Fruit fly (Drosophila melanogaster) whole organism, pupa: ENCODE results near the gene nAChRalpha7.

ENCODE experiments used
- CG10348 ChIP-seq: fragments of 200-800 bp; sonication (Bioruptor generic); IDR thresholded peaks from 2 replicates; pipeline ENCODE4 v1.3.6; 2022; ENCODE audit warnings: missing biosample characterization, missing genetic modification characterization
- CG14655 ChIP-seq: fragments of 200-800 bp; sonication (Bioruptor generic); optimal IDR thresholded peaks from 3 replicates; lab custom pipeline; 2017; ENCODE audit warnings: mild to moderate bottlenecking, missing biosample characterization, missing genetic modification reagents, missing genetic modification characterization
- CG9948 ChIP-seq: fragments of 200-800 bp; sonication (Bioruptor generic); optimal IDR thresholded peaks from 2 replicates; lab custom pipeline; 2018; ENCODE audit warnings: missing biosample characterization, mild to moderate bottlenecking, missing genetic modification characterization, moderate library complexity
- D1 ChIP-seq: fragments of 200-800 bp; sonication (Bioruptor generic); optimal IDR thresholded peaks from 2 replicates; lab custom pipeline; 2018; ENCODE audit warnings: missing biosample characterization, mild to moderate bottlenecking, missing genetic modification characterization, moderate library complexity
- Pif1B ChIP-seq: fragments of 200-800 bp; sonication (Bioruptor generic); optimal IDR thresholded peaks from 3 replicates; lab custom pipeline; 2016; ENCODE audit warnings: missing biosample characterization, missing genetic modification characterization
- Snoo ChIP-seq: fragments of 200-800 bp; sonication (Bioruptor generic); optimal IDR thresholded peaks from 3 replicates; lab custom pipeline; 2017; ENCODE audit warnings: missing biosample characterization, mild to moderate bottlenecking, missing genetic modification characterization, inconsistent platforms
- fd96Ca ChIP-seq: fragments of 200-800 bp; sonication (Bioruptor generic); IDR thresholded peaks from 3 replicates; pipeline ENCODE4 v1.3.6; 2022; ENCODE audit warnings: missing biosample characterization, missing genetic modification characterization
- rn ChIP-seq: fragments of 200-800 bp; sonication (Bioruptor generic); IDR thresholded peaks from 2 replicates; pipeline ENCODE4 v1.3.6; 2022; ENCODE audit warnings: missing biosample characterization, missing genetic modification characterization

DNA sequence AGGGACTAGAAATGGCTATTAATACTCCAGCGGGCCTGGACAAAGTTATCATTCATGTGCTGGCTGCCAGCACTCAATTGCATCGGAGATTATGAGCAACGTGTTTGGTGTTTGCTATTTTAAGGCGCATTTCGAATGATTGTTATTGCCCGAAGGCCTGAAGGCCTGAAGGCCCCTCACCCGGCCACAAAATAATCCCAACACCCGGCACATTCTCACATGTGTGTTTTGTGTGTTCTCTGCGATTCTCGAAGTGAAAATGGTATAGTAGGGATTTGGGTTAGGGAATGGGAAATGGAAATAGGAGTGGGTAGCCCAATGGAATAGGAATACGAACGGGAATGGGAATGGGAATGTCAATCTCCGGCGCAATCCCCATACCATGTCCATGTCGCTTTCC is 29.3 kb downstream of the nAChRalpha7 start:
- no peak for TF ChIP-seq CG10348 (GFP tag; lab: Robert Waterston, UW)
- no peak for TF ChIP-seq Pif1B
- TF ChIP-seq CG14655, result no peak
- no peak for TF ChIP-seq Snoo (tag; lab: Kevin White, UChicago)
- TF ChIP-seq rn (GFP tag; lab: Robert Waterston, UW), result no peak
- TF ChIP-seq D1, result no peak
- no peak for TF ChIP-seq fd96Ca (GFP tag; lab: Robert Waterston, UW)
- no peak for TF ChIP-seq CG9948 (tag; lab: Kevin White, UChicago)
